Fruit fly (Drosophila melanogaster) whole organism, prepupa: ENCODE measurements around the gene PpD3.

Experiments used
- CG10669 ChIP-seq: fragments of 200-800 bp; sonication (Bioruptor generic); optimal IDR thresholded peaks from 3 replicates; lab custom pipeline; 2018; ENCODE audit warnings: missing biosample characterization, mild to moderate bottlenecking, missing genetic modification characterization, moderate library complexity
- CG1621 ChIP-seq: fragments of 200-800 bp; sonication (Bioruptor generic); optimal IDR thresholded peaks from 3 replicates; lab custom pipeline; 2018; ENCODE audit warnings: missing biosample characterization, mild to moderate bottlenecking, missing genetic modification characterization
- CG16779 ChIP-seq: fragments of 200-800 bp; sonication (Bioruptor generic); optimal IDR thresholded peaks from 3 replicates; lab custom pipeline; 2017; ENCODE audit warnings: missing biosample characterization, mild to moderate bottlenecking, missing genetic modification characterization
- CG3032 ChIP-seq: fragments of 200-800 bp; optimal IDR thresholded peaks from 2 replicates; lab custom pipeline; 2019; ENCODE audit warnings: missing biosample characterization, mild to moderate bottlenecking, missing genetic modification characterization, moderate library complexity
- CG31627 ChIP-seq: fragments of 200-800 bp; sonication (Bioruptor generic); optimal IDR thresholded peaks from 3 replicates; lab custom pipeline; 2016; ENCODE audit warnings: missing biosample characterization, missing genetic modification characterization
- CG34406 ChIP-seq: fragments of 200-800 bp; sonication (Bioruptor generic); optimal IDR thresholded peaks from 3 replicates; lab custom pipeline; 2016; ENCODE audit warnings: missing biosample characterization, missing genetic modification characterization
- CG3919 ChIP-seq: fragments of 200-800 bp; sonication (Bioruptor generic); optimal IDR thresholded peaks from 3 replicates; lab custom pipeline; 2016; ENCODE audit warnings: missing biosample characterization, missing genetic modification characterization
- CG4318 ChIP-seq: fragments of 200-800 bp; sonication (Bioruptor generic); optimal IDR thresholded peaks from 3 replicates; lab custom pipeline; 2017; ENCODE audit warnings: missing biosample characterization, mild to moderate bottlenecking, missing genetic modification characterization
- CG6854 ChIP-seq: fragments of 200-800 bp; sonication (Bioruptor generic); optimal IDR thresholded peaks from 2 replicates; lab custom pipeline; 2017; ENCODE audit warnings: missing biosample characterization, mild to moderate bottlenecking, missing genetic modification characterization
- CG7368 ChIP-seq: fragments of 200-800 bp; sonication (Bioruptor generic); optimal IDR thresholded peaks from 3 replicates; lab custom pipeline; 2016; ENCODE audit warnings: missing biosample characterization, missing genetic modification characterization
- CG8119 ChIP-seq: fragments of 200-800 bp; sonication (Bioruptor generic); IDR thresholded peaks from 3 replicates; pipeline ENCODE4 v1.3.6; 2022; ENCODE audit warnings: missing biosample characterization, missing genetic modification characterization
- CG8319 ChIP-seq: fragments of 200-800 bp; sonication (Bioruptor generic); optimal IDR thresholded peaks from 3 replicates; lab custom pipeline; 2016; ENCODE audit warnings: missing biosample characterization, missing genetic modification characterization
- CG9139 ChIP-seq: fragments of 200-800 bp; sonication (Bioruptor generic); optimal IDR thresholded peaks from 3 replicates; lab custom pipeline; 2017; ENCODE audit warnings: missing biosample characterization, mild to moderate bottlenecking, missing genetic modification characterization
- Eip78C ChIP-seq: fragments of 200-800 bp; sonication (Bioruptor generic); peaks from one replicate; lab custom pipeline; 2016; ENCODE audit warnings: missing biosample characterization, missing genetic modification characterization
- Eip93F ChIP-seq: fragments of 200-800 bp; sonication (Bioruptor generic); optimal IDR thresholded peaks from 2 replicates; lab custom pipeline; 2016; ENCODE audit warnings: missing biosample characterization, mild to moderate bottlenecking, missing genetic modification characterization
- Ets21C ChIP-seq: fragments of 200-800 bp; sonication (Bioruptor generic); optimal IDR thresholded peaks from 3 replicates; lab custom pipeline; 2016; ENCODE audit warnings: missing biosample characterization, missing genetic modification characterization
- Ets96B ChIP-seq: fragments of 200-800 bp; optimal IDR thresholded peaks from 2 replicates; lab custom pipeline; 2019; ENCODE audit warnings: missing biosample characterization, mild to moderate bottlenecking, missing genetic modification characterization, moderate library complexity
- Gug ChIP-seq: fragments of 200-800 bp; sonication (Bioruptor generic); IDR thresholded peaks from 2 replicates; pipeline ENCODE4 v1.3.6; 2022; ENCODE audit warnings: missing biosample characterization, missing genetic modification characterization
- Hr38 ChIP-seq: sonication (Bioruptor generic); optimal IDR thresholded peaks from 2 replicates; lab custom pipeline; 2016; ENCODE audit warnings: missing biosample characterization, missing genetic modification characterization
- Hr4 ChIP-seq: fragments of 200-800 bp; sonication (Bioruptor generic); optimal IDR thresholded peaks from 3 replicates; lab custom pipeline; 2016; ENCODE audit warnings: missing biosample characterization, missing genetic modification characterization
- Lpt ChIP-seq: fragments of 200-800 bp; sonication (Bioruptor generic); optimal IDR thresholded peaks from 3 replicates; lab custom pipeline; 2016; ENCODE audit warnings: missing biosample characterization, missing genetic modification characterization
- Met ChIP-seq: fragments of 200-800 bp; sonication (Bioruptor generic); optimal IDR thresholded peaks from 3 replicates; lab custom pipeline; 2016; ENCODE audit warnings: missing biosample characterization, missing genetic modification characterization
- OdsH ChIP-seq: fragments of 200-800 bp; sonication (Bioruptor generic); optimal IDR thresholded peaks from 3 replicates; lab custom pipeline; 2016; ENCODE audit warnings: missing biosample characterization, missing genetic modification characterization
- Smox ChIP-seq: fragments of 200-800 bp; sonication (Bioruptor generic); optimal IDR thresholded peaks from 3 replicates; lab custom pipeline; 2016; ENCODE audit warnings: missing biosample characterization, missing genetic modification characterization
- Sox14 ChIP-seq: fragments of 200-800 bp; sonication (Bioruptor generic); optimal IDR thresholded peaks from 3 replicates; lab custom pipeline; 2016; ENCODE audit warnings: missing biosample characterization, missing genetic modification characterization
- Sox15 ChIP-seq: fragments of 200-800 bp; sonication (Bioruptor generic); optimal IDR thresholded peaks from 3 replicates; lab custom pipeline; 2016; ENCODE audit warnings: missing biosample characterization, missing genetic modification characterization
- achi ChIP-seq: fragments of 200-800 bp; sonication (Bioruptor generic); optimal IDR thresholded peaks from 3 replicates; lab custom pipeline; 2016; ENCODE audit warnings: missing biosample characterization, missing genetic modification characterization
- acj6 ChIP-seq: fragments of 200-800 bp; sonication (Bioruptor generic); optimal IDR thresholded peaks from 3 replicates; lab custom pipeline; 2016; ENCODE audit warnings: missing biosample characterization, missing genetic modification characterization
- cyc ChIP-seq: fragments of 200-800 bp; sonication (Bioruptor generic); optimal IDR thresholded peaks from 3 replicates; lab custom pipeline; 2016; ENCODE audit warnings: missing biosample characterization, missing genetic modification characterization
- dsx ChIP-seq: fragments of 200-800 bp; optimal IDR thresholded peaks from 3 replicates; lab custom pipeline; 2019; ENCODE audit warnings: missing biosample characterization, mild to moderate bottlenecking, missing genetic modification characterization, moderate library complexity; ENCODE audit not compliant: poor library complexity, severe bottlenecking
- eg ChIP-seq: fragments of 200-800 bp; sonication (Bioruptor generic); IDR thresholded peaks from 3 replicates; pipeline ENCODE4 v1.3.6; 2022; ENCODE audit warnings: missing biosample characterization, missing genetic modification characterization
- fd59A ChIP-seq: fragments of 200-800 bp; sonication (Bioruptor generic); optimal IDR thresholded peaks from 2 replicates; lab custom pipeline; 2017; ENCODE audit warnings: missing biosample characterization, mild to moderate bottlenecking, missing genetic modification characterization, missing genetic modification reagents
- fd85E ChIP-seq: fragments of 200-800 bp; sonication (Bioruptor generic); optimal IDR thresholded peaks from 3 replicates; lab custom pipeline; 2016; ENCODE audit warnings: missing biosample characterization, missing genetic modification characterization
- fkh ChIP-seq: fragments of 200-800 bp; sonication (Bioruptor generic); optimal IDR thresholded peaks from 3 replicates; lab custom pipeline; 2017; ENCODE audit warnings: missing biosample characterization, mild to moderate bottlenecking, missing genetic modification characterization, moderate library complexity
- lz ChIP-seq: fragments of 200-800 bp; sonication (Bioruptor generic); optimal IDR thresholded peaks from 3 replicates; lab custom pipeline; 2016; ENCODE audit warnings: missing biosample characterization, missing genetic modification characterization
- net ChIP-seq: fragments of 200-800 bp; sonication (Bioruptor generic); optimal IDR thresholded peaks from 3 replicates; lab custom pipeline; 2016; ENCODE audit warnings: missing biosample characterization, missing genetic modification characterization
- pdm3 ChIP-seq: fragments of 200-800 bp; sonication (Bioruptor generic); optimal IDR thresholded peaks from 3 replicates; lab custom pipeline; 2016; ENCODE audit warnings: missing biosample characterization, missing genetic modification characterization
- ss ChIP-seq, 2 experiments: fragments of 200-800 bp; sonication (Bioruptor generic); optimal IDR thresholded peaks; 2 replicates in 1 of 2; 3 replicates in 1 of 2; lab custom pipeline; 2017 to 2018; ENCODE audit warnings: mild to moderate bottlenecking in 2 of 2, missing biosample characterization in 2 of 2, missing genetic modification characterization in 2 of 2, moderate library complexity in 1 of 2
- svp ChIP-seq: fragments of 200-800 bp; sonication (Bioruptor generic); peaks from one replicate; lab custom pipeline; 2016; ENCODE audit warnings: missing biosample characterization, missing genetic modification characterization
- topi ChIP-seq: fragments of 200-800 bp; sonication (Bioruptor generic); optimal IDR thresholded peaks from 3 replicates; lab custom pipeline; 2016; ENCODE audit warnings: missing biosample characterization, missing genetic modification characterization
- vri ChIP-seq: fragments of 200-800 bp; sonication (Bioruptor generic); optimal IDR thresholded peaks from 3 replicates; lab custom pipeline; 2016; ENCODE audit warnings: missing biosample characterization, mild to moderate bottlenecking, missing genetic modification characterization

PpD3 gene

dm6 chr3R:9743217-9743616 is 4.5 kb upstream of the PpD3 start, which contains the start of gene CG31415:
TSS of gene CG31415 (plus strand) at chr3R:9743517.
- TF ChIP-seq Sox14 (GFP tag; lab: Kevin White, UChicago) = no peak
- TF ChIP-seq dsx (GFP tag; lab: Kevin White, UChicago) = no peak
- TF ChIP-seq vri (GFP tag; lab: Kevin White, UChicago) = no peak
- no peak for TF ChIP-seq CG8319 (GFP tag; lab: Kevin White, UChicago)
- TF ChIP-seq pdm3 (GFP tag; lab: Kevin White, UChicago) = no peak
- no peak for TF ChIP-seq CG10669 (GFP tag; lab: Kevin White, UChicago)
- TF ChIP-seq CG9139 (GFP tag; lab: Kevin White, UChicago) = no peak
- TF ChIP-seq Met (GFP tag; lab: Kevin White, UChicago) = no peak
- no peak for TF ChIP-seq CG7368 (GFP tag; lab: Kevin White, UChicago)

DNA sequence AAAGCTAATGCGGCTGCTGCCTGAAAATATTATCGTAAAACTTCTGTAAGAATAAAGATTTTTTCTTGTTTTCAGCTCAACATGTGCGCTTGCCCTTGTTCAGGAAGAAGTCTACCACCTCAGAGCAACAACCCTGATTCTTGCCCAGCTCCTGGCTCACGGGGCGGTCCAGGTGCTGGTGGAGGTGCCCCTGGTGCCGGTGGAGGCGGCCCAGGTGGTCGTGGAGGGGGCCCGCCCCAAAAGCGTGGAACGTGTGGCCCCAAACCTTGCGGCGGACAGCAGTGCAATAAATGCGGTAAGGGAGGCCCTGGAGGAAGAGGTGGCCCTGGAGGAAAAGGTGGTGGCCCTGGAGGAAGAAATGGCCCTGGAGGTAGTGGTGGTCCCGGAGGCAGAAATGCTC is 3.7 kb upstream of the PpD3 start:
- TF ChIP-seq fd85E (GFP tag; lab: Kevin White, UChicago) (no peak), Met (GFP tag; lab: Kevin White, UChicago) (no peak), eg (GFP tag; lab: Robert Waterston, UW) (no peak), acj6 (GFP tag; lab: Kevin White, UChicago) (no peak), Eip78C (GFP tag; lab: Kevin White, UChicago) (no peak), Sox14 (GFP tag; lab: Kevin White, UChicago) (no peak), Smox (GFP tag; lab: Kevin White, UChicago) (no peak), dsx (GFP tag; lab: Kevin White, UChicago) (no peak), OdsH (no peak), Eip93F (no peak), topi (GFP tag; lab: Kevin White, UChicago) (no peak), CG31627 (GFP tag; lab: Kevin White, UChicago) (no peak), fkh (GFP tag; lab: Kevin White, UChicago) (no peak), CG8119 (GFP tag; lab: Robert Waterston, UW) (no peak), CG8319 (GFP tag; lab: Kevin White, UChicago) (no peak), Sox15 (GFP tag; lab: Kevin White, UChicago) (no peak), achi (no peak), CG3919 (GFP tag; lab: Kevin White, UChicago) (no peak), cyc (GFP tag; lab: Kevin White, UChicago) (no peak)
- TF ChIP-seq, all 60 proteins: peak for 0

DNA sequence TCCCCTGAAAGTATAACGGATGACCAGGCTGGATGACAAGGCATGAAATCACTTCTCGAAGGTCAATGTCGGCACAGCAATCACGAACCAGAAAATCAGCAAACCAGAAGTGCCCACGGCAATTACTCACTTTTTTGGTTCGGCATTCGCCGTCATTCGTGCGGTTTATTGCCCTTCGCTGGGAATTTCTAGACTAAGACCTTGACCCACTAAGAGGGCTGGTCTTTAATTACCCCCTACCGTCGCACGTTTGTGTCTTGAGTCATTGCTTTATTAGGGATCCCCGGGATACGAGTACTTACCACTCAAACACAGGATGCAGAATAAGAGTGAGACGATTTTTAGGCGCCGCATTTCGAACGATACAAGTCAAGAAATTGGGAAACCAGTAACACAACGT is 2.2 kb upstream of the PpD3 start:
- TF ChIP-seq Hr4 (GFP tag; lab: Kevin White, UChicago) (no peak), Lpt (GFP tag; lab: Kevin White, UChicago) (no peak), Gug (no peak), ss (GFP tag; optimal IDR thresholded peaks at IDR 0.05; lab: Kevin White, UChicago) (no peak), dsx (GFP tag; lab: Kevin White, UChicago) (no peak)
- TF ChIP-seq, all 60 proteins: peak for 0

dm6 chr3R:9746267-9746666 is 1.4 kb upstream of the PpD3 start, which contains the start of gene CG34409:
TSS of gene CG34409 (minus strand) at chr3R:9746367.
- TF ChIP-seq Lpt (GFP tag; lab: Kevin White, UChicago) = no peak
- TF ChIP-seq CG31627 (GFP tag; lab: Kevin White, UChicago) = no peak
- TF ChIP-seq Eip78C (GFP tag; lab: Kevin White, UChicago) = peak; percentile 19
- no peak for TF ChIP-seq CG6854 (GFP tag; lab: Kevin White, UChicago)
- no peak for TF ChIP-seq cyc (GFP tag; lab: Kevin White, UChicago)
- TF ChIP-seq Met (GFP tag; lab: Kevin White, UChicago) = no peak

- TF ChIP-seq CG9139 (GFP tag; lab: Kevin White, UChicago) (no peak), ss (GFP tag; optimal IDR thresholded peaks at IDR 0.05; lab: Kevin White, UChicago) (no peak), fd59A (GFP tag; lab: Kevin White, UChicago) (no peak), vri (GFP tag; lab: Kevin White, UChicago) (no peak), CG3032 (tag; lab: Kevin White, UChicago) (peak; percentile 64), Smox (GFP tag; lab: Kevin White, UChicago) (no peak), Gug (0 out of 2 replicates have a peak, but pooled peaks have one; percentile 14), CG1621 (tag; lab: Kevin White, UChicago) (peak; percentile 50), net (GFP tag; lab: Kevin White, UChicago) (no peak), svp (GFP tag; lab: Kevin White, UChicago) (no peak), CG7368 (GFP tag; lab: Kevin White, UChicago) (no peak), CG16779 (tag; lab: Kevin White, UChicago) (no peak), Ets21C (no peak), Met (GFP tag; lab: Kevin White, UChicago) (no peak), cyc (GFP tag; lab: Kevin White, UChicago) (no peak), CG34406 (GFP tag; lab: Kevin White, UChicago) (no peak), Hr38 (GFP tag; lab: Kevin White, UChicago) (no peak), CG4318 (GFP tag; lab: Kevin White, UChicago) (no peak), lz (GFP tag; lab: Kevin White, UChicago) (peak; percentile 67), CG8119 (GFP tag; lab: Robert Waterston, UW) (peak; percentile 48; the same call in 1 of the 3 replicates), Ets96B (tag; lab: Kevin White, UChicago) (no peak)
Measured at dm6 chr3R:9747272-9747874, 302 bp upstream of the PpD3 start, which contains the start of gene CG12948. TSS of gene CG12948 (minus strand) at chr3R:9747744.
